Worm (Caenorhabditis elegans) whole organism, midembryonic: ENCODE measurements around the gene sor-1.

Experiments
- T22C8.4 ChIP-seq: fragments of 200-800 bp; sonication (Bioruptor generic); IDR thresholded peaks from 2 replicates; pipeline ENCODE4 v1.3.6; 2022; ENCODE audit warnings: missing genetic modification characterization, missing compliant biosample characterization
- cog-1 ChIP-seq: sonication (generic microtip); optimal IDR thresholded peaks from 2 replicates; lab custom pipeline; 2016; ENCODE audit warnings: missing genetic modification characterization, missing compliant biosample characterization
- flt-1 ChIP-seq: fragments of 200-800 bp; sonication (Bioruptor generic); IDR thresholded peaks from 2 replicates; pipeline ENCODE4 v1.3.6; 2022; ENCODE audit warnings: missing genetic modification characterization, missing compliant biosample characterization
- klf-2 ChIP-seq: fragments of 200-800 bp; sonication (Bioruptor generic); conservative IDR thresholded peaks from 2 replicates; pipeline ENCODE4 v1.3.6; 2022; ENCODE audit warnings: missing genetic modification reagents, missing genetic modification characterization, missing compliant biosample characterization
- tab-1 ChIP-seq: fragments of 200-800 bp; sonication (Bioruptor generic); IDR thresholded peaks from 2 replicates; pipeline ENCODE4 v1.3.6; 2022; ENCODE audit warnings: missing genetic modification characterization, missing compliant biosample characterization
- ztf-23 ChIP-seq: fragments of 200-800 bp; sonication (Bioruptor generic); IDR thresholded peaks from 2 replicates; pipeline ENCODE4 v1.3.6; 2022; ENCODE audit warnings: missing genetic modification reagents, missing genetic modification characterization, missing compliant biosample characterization

ce11 chrIII:8369172-8369571 lies 48.8 kb upstream of the sor-1 start:
- TF ChIP-seq flt-1 (GFP tag; lab: Robert Waterston, UW): no peak
- no peak for TF ChIP-seq cog-1 (tag; lab: Kevin White, UChicago)
- no peak for TF ChIP-seq T22C8.4 (GFP tag; lab: Robert Waterston, UW)
- TF ChIP-seq klf-2 (GFP tag; lab: Robert Waterston, UW): no peak
- TF ChIP-seq tab-1 (GFP tag; lab: Robert Waterston, UW): no peak
- no peak for TF ChIP-seq ztf-23 (GFP tag; lab: Robert Waterston, UW)
